Worm (Caenorhabditis elegans): Measurements from ENCODE around the gene vap-1.

vap-1 gene

ce11 chrX:17379675-17380074 is 16.7 kb downstream of the vap-1 start, which contains the start of gene F10D7.10:
TSS of gene F10D7.10 (minus strand) at chrX:17379775.
- no peak for TF ChIP-seq php-3 (GFP tag; IDR thresholded peaks at IDR 0.05)
- no peak for TF ChIP-seq saeg-2 (GFP tag; IDR thresholded peaks at IDR 0.05)
- no peak for TF ChIP-seq daf-12 (tag; optimal IDR thresholded peaks at IDR 0.05)
- TF ChIP-seq aha-1 (tag), result no peak
- no peak for TF ChIP-seq lin-29 (GFP tag; IDR thresholded peaks at IDR 0.05)
- no peak for TF ChIP-seq aly-2 (tag; optimal IDR thresholded peaks at IDR 0.05)
- no peak for TF ChIP-seq nhr-237 (tag; optimal IDR thresholded peaks at IDR 0.05)
- no peak for TF ChIP-seq F10B5.3 (tag; optimal IDR thresholded peaks at IDR 0.05)
- no peak for TF ChIP-seq dmd-6 (GFP tag; IDR thresholded peaks at IDR 0.05)
- no peak for TF ChIP-seq hmg-1.1 (GFP tag; IDR thresholded peaks at IDR 0.05)
- no peak for TF ChIP-seq D1046.2 (GFP tag; IDR thresholded peaks at IDR 0.05)
- no peak for TF ChIP-seq zfp-3 (GFP tag; conservative IDR thresholded peaks at IDR 0.05)
- TF ChIP-seq jun-1 (tag; optimal IDR thresholded peaks at IDR 0.05), result no peak
- TF ChIP-seq lim-7 (GFP tag; IDR thresholded peaks at IDR 0.05), result no peak
- TF ChIP-seq gei-8 (GFP tag; optimal IDR thresholded peaks at IDR 0.05), result no peak

- TF ChIP-seq lsy-2 (tag; optimal IDR thresholded peaks at IDR 0.05) (no peak), madf-9 (GFP tag; conservative IDR thresholded peaks at IDR 0.05) (no peak), egl-43 (GFP tag; IDR thresholded peaks at IDR 0.05) (no peak), nhr-28 (tag; optimal IDR thresholded peaks at IDR 0.05) (peak; percentile 44), dve-1 (tag; optimal IDR thresholded peaks at IDR 0.05; ENCODE audit: insufficient read depth) (peak; percentile 15), lin-13 (GFP tag; optimal IDR thresholded peaks at IDR 0.05) (no peak), ceh-32 (tag; optimal IDR thresholded peaks at IDR 0.05; ENCODE audit: poor library complexity) (no peak), zag-1 (tag; optimal IDR thresholded peaks at IDR 0.05) (no peak), nhr-111 (GFP tag; optimal IDR thresholded peaks at IDR 0.05) (no peak), hlh-30 (tag; optimal IDR thresholded peaks at IDR 0.05; ENCODE audit: insufficient read depth) (no peak), nhr-237 (tag; optimal IDR thresholded peaks at IDR 0.05) (no peak), ZK337.2 (GFP tag; IDR thresholded peaks at IDR 0.05) (no peak), lin-1 (GFP tag; IDR thresholded peaks at IDR 0.05) (no peak), pqm-1 (tag; optimal IDR thresholded peaks at IDR 0.05) (peak; percentile 44), daf-16 (GFP tag; optimal IDR thresholded peaks at IDR 0.05) (no peak), daf-16 (tag; optimal IDR thresholded peaks at IDR 0.05) (peak; percentile 62), D1046.2 (GFP tag; IDR thresholded peaks at IDR 0.05) (no peak), Y5F2A.4 (GFP tag; optimal IDR thresholded peaks at IDR 0.05) (no peak)
Observed at ce11 chrX:17378996-17379395, 17.4 kb downstream of the vap-1 start.

ce11 chrX:17375877-17376276 is 20.5 kb downstream of the vap-1 start:
- TF ChIP-seq D1046.2 (GFP tag; IDR thresholded peaks at IDR 0.05) (no peak), attf-4 (tag; optimal IDR thresholded peaks at IDR 0.05) (no peak), ceh-44 (GFP tag; IDR thresholded peaks at IDR 0.05) (no peak), hlh-11 (tag; optimal IDR thresholded peaks at IDR 0.05) (peak; percentile 41), fkh-10 (GFP tag; optimal IDR thresholded peaks at IDR 0.05) (no peak), pqm-1 (tag; optimal IDR thresholded peaks at IDR 0.05) (peak; percentile 38), tra-1 (GFP tag; IDR thresholded peaks at IDR 0.05) (0 out of 2 replicates have a peak, but pooled peaks have one; percentile 11), unc-39 (tag; optimal IDR thresholded peaks at IDR 0.05) (no peak), daf-8 (GFP tag; IDR thresholded peaks at IDR 0.05) (no peak), unc-62 (GFP tag; optimal IDR thresholded peaks at IDR 0.05 in 1 of 2) (peak in 1 of 2 experiments; percentile 75), unc-62 (tag; optimal IDR thresholded peaks at IDR 0.05) (no peak), arid-1 (GFP tag; conservative IDR thresholded peaks at IDR 0.05) (no peak), lir-3 (tag; optimal IDR thresholded peaks at IDR 0.05) (no peak), nhr-10 (tag; optimal IDR thresholded peaks at IDR 0.05) (no peak), nhr-6 (tag; optimal IDR thresholded peaks at IDR 0.05) (peak; percentile 38), sdz-12 (GFP tag; optimal IDR thresholded peaks at IDR 0.05) (no peak), nhr-102 (tag; optimal IDR thresholded peaks at IDR 0.05) (no peak), unc-130 (GFP tag; optimal IDR thresholded peaks at IDR 0.05) (no peak), hif-1 (tag; optimal IDR thresholded peaks at IDR 0.05) (no peak), duxl-1 (tag; optimal IDR thresholded peaks at IDR 0.05; ENCODE audit: poor library complexity) (no peak), zfp-2 (tag; optimal IDR thresholded peaks at IDR 0.05) (no peak), ceh-28 (tag; optimal IDR thresholded peaks at IDR 0.05) (no peak), aly-2 (tag; optimal IDR thresholded peaks at IDR 0.05) (no peak)
